Fruit fly (Drosophila melanogaster) whole organism, pupa: ENCODE results near the gene Snmp2.

Experiments used
- CG10348 ChIP-seq: fragments of 200-800 bp; sonication (Bioruptor generic); IDR thresholded peaks from 2 replicates; pipeline ENCODE4 v1.3.6; 2022; ENCODE audit warnings: missing biosample characterization, missing genetic modification characterization
- CG17806 ChIP-seq: fragments of 200-800 bp; sonication (Bioruptor generic); optimal IDR thresholded peaks from 2 replicates; lab custom pipeline; 2018; ENCODE audit warnings: missing biosample characterization, mild to moderate bottlenecking, missing genetic modification characterization, moderate library complexity
- CG8159 ChIP-seq: fragments of 200-800 bp; sonication (Bioruptor generic); optimal IDR thresholded peaks from 3 replicates; lab custom pipeline; 2018; ENCODE audit warnings: missing biosample characterization, mild to moderate bottlenecking, missing genetic modification characterization, moderate library complexity
- rn ChIP-seq: fragments of 200-800 bp; sonication (Bioruptor generic); IDR thresholded peaks from 2 replicates; pipeline ENCODE4 v1.3.6; 2022; ENCODE audit warnings: missing biosample characterization, missing genetic modification characterization

DNA sequence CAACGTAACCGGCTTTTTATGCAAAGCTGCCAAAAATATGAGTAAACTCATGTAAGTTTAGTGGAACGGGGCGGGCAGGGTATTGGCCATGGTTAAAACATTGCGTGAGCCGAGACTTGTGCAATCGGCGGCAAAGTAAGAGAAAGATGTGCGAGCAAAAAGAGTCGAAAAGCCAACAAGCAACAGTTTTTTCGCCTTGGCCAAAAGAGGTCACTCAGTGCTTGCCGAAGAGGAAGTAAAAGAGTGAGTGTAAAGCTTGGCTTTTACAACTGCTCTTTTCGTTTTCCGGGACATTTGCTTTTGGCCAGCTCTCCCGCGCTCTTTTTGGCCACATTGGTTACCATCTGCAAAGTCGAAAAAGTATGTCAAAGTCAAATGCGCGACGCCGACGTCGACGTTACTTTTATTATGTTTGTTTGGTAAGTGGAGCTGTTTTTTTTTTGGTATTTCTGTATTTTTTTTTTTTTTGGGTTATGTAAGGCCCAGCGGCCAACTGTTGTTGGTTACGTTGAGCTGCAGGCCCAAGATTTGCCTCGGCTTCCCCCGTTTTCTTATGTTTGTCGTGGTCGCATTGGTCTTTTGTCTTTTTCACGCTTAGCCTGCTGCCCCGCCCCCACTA, 45.1 kb upstream of the Snmp2 start:
- no peak for TF ChIP-seq CG17806 (tag; lab: Kevin White, UChicago)
- TF ChIP-seq rn, result no peak
- no peak for TF ChIP-seq CG8159 (tag; lab: Kevin White, UChicago)
- TF ChIP-seq CG10348, result no peak
